Fruit fly (Drosophila melanogaster): ENCODE results near the gene tnc.

tnc gene

DNA sequence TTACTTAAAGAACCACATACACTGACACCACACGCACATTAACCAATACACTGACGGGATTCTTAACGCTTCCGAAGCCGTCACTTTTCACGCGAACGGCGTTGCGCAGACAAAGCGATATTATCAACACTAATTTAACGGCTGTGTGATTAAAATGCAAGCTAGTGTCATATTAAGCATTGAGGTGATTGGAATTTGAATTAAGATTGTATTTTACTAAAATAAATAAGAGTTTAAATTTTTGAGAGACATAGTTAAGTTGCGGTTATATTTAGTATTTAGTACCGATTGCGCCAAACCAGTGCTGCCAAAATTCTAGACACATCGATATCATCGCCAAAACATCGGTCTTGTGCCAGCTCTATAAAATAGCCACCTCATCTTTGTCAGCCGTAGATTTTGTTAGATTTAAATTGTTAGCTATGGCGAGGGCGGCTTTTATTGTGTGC, 54.9 kb downstream of the tnc start, which contains the start of the genes Ythdf and bai (continued):
- peak; percentile 53 for TF ChIP-seq HLH54F (GFP tag; optimal IDR thresholded peaks at IDR 0.05)
- TF ChIP-seq CG31388 (GFP tag; optimal IDR thresholded peaks at IDR 0.05) = no peak
- TF ChIP-seq Six4 (GFP tag; optimal IDR thresholded peaks at IDR 0.05) = no peak
- TF ChIP-seq al (GFP tag; IDR thresholded peaks at IDR 0.05) = no peak
- TF ChIP-seq CG3281 (GFP tag; optimal IDR thresholded peaks at IDR 0.05) = peak; percentile 56
- no peak for TF ChIP-seq CG15011 (GFP tag; optimal IDR thresholded peaks at IDR 0.05)
- TF ChIP-seq CG10959 (GFP tag; IDR thresholded peaks at IDR 0.05) = no peak
- TF ChIP-seq grau (tag; optimal IDR thresholded peaks at IDR 0.05) = no peak
- peak in 1 of 2 experiments; percentile 18 for TF ChIP-seq chif (GFP tag; optimal IDR thresholded peaks at IDR 0.05)
- TF ChIP-seq CG43689 (GFP tag; IDR thresholded peaks at IDR 0.05) = no peak
- TF ChIP-seq CG15073 (GFP tag; optimal IDR thresholded peaks at IDR 0.05) = no peak
- peak; percentile 16 for TF ChIP-seq shn (GFP tag; optimal IDR thresholded peaks at IDR 0.05)
- no peak for TF ChIP-seq D (optimal IDR thresholded peaks at IDR 0.05)
- no peak for TF ChIP-seq D (GFP tag; optimal IDR thresholded peaks at IDR 0.05)
- TF ChIP-seq ttk (GFP tag; IDR thresholded peaks at IDR 0.05) = no peak
- TF ChIP-seq CG8290 (GFP tag; optimal IDR thresholded peaks at IDR 0.05) = peak; percentile 43
- peak in 1 of 2 experiments; percentile 5 for TF ChIP-seq CG8290 (tag; optimal IDR thresholded peaks at IDR 0.05)
- TF ChIP-seq CG5180 (GFP tag; optimal IDR thresholded peaks at IDR 0.05) = no peak
- TF ChIP-seq bab2 (GFP tag; optimal IDR thresholded peaks at IDR 0.05) = no peak
- no peak for TF ChIP-seq NK7.1 (GFP tag; optimal IDR thresholded peaks at IDR 0.05)
- no peak for TF ChIP-seq CG2875 (GFP tag; optimal IDR thresholded peaks at IDR 0.05)
- TF ChIP-seq CG31441 (GFP tag; IDR thresholded peaks at IDR 0.05) = no peak
- TF ChIP-seq eyg (GFP tag; optimal IDR thresholded peaks at IDR 0.05) = no peak
- TF ChIP-seq CG11085 (GFP tag; IDR thresholded peaks at IDR 0.05) = 0 out of 2 replicates have a peak, but pooled peaks have one; percentile 19
- no peak; the same call in 2 of the 3 replicates for TF ChIP-seq CG17361 (GFP tag; IDR thresholded peaks at IDR 0.05)
- no peak for TF ChIP-seq mirr (GFP tag; optimal IDR thresholded peaks at IDR 0.05)
- TF ChIP-seq CG12942 (GFP tag; optimal IDR thresholded peaks at IDR 0.05) = peak; percentile 34
- TF ChIP-seq cg (GFP tag; optimal IDR thresholded peaks at IDR 0.05) = peak; percentile 96
- TF ChIP-seq CG8944 (GFP tag; optimal IDR thresholded peaks at IDR 0.05) = no peak
- TF ChIP-seq CG7745 (tag; optimal IDR thresholded peaks at IDR 0.05) = no peak
- peak; percentile 15 for TF ChIP-seq ems (GFP tag; optimal IDR thresholded peaks at IDR 0.05)
- no peak for TF ChIP-seq CG6765 (GFP tag; optimal IDR thresholded peaks at IDR 0.05)
- no peak for TF ChIP-seq h (optimal IDR thresholded peaks at IDR 0.05)
- no peak for TF ChIP-seq sim (GFP tag; IDR thresholded peaks at IDR 0.05)
- no peak for TF ChIP-seq HLHmδ (GFP tag; optimal IDR thresholded peaks at IDR 0.05)
- peak; percentile 41 for TF ChIP-seq CG18476 (GFP tag; optimal IDR thresholded peaks at IDR 0.05)
- TF ChIP-seq Poxn (GFP tag; IDR thresholded peaks at IDR 0.05) = no peak
- no peak for TF ChIP-seq wek (GFP tag; optimal IDR thresholded peaks at IDR 0.05)
- TF ChIP-seq run (tag; optimal IDR thresholded peaks at IDR 0.05) = no peak
- TF ChIP-seq her (GFP tag; optimal IDR thresholded peaks at IDR 0.05) = no peak
- peak; percentile 39 for TF ChIP-seq CG4424 (GFP tag; optimal IDR thresholded peaks at IDR 0.05)
- TF ChIP-seq gcm (GFP tag; optimal IDR thresholded peaks at IDR 0.05) = no peak
- no peak for TF ChIP-seq cad (GFP tag; optimal IDR thresholded peaks at IDR 0.05)
- no peak for TF ChIP-seq fru (optimal IDR thresholded peaks at IDR 0.05)
- peak; percentile 47; the same call in 1 of the 2 replicates for TF ChIP-seq ato (GFP tag; IDR thresholded peaks at IDR 0.05; ENCODE audit: partially characterized antibody)
- TF ChIP-seq sima (GFP tag; optimal IDR thresholded peaks at IDR 0.05) = no peak
- TF ChIP-seq CG11456 (GFP tag; IDR thresholded peaks at IDR 0.05) = 0 out of 3 replicates have a peak, but pooled peaks have one; percentile 47
- peak; percentile 23 for TF ChIP-seq CG33213 (GFP tag; optimal IDR thresholded peaks at IDR 0.05)
- TF ChIP-seq CG18011 (GFP tag; optimal IDR thresholded peaks at IDR 0.05) = no peak
- no peak for TF ChIP-seq grn (GFP tag; optimal IDR thresholded peaks at IDR 0.05)
- TF ChIP-seq tna (GFP tag; IDR thresholded peaks at IDR 0.05; ENCODE audit: partially characterized antibody) = peak; percentile 72
- TF ChIP-seq Dek (tag; optimal IDR thresholded peaks at IDR 0.05) = no peak
- TF ChIP-seq Hey (tag; optimal IDR thresholded peaks at IDR 0.05) = no peak
